Worm (Caenorhabditis elegans) whole organism, L4 larva: ENCODE results near the gene pgp-1.

ENCODE experiments used
- dmd-9 ChIP-seq: fragments of 200-800 bp; sonication (Bioruptor generic); IDR thresholded peaks from 2 replicates; pipeline ENCODE4 v1.3.6; 2022; ENCODE audit warnings: missing genetic modification reagents, missing genetic modification characterization, missing compliant biosample characterization
- dpl-1 ChIP-seq: fragments of 150-350 bp; optimal IDR thresholded peaks from 2 replicates; lab custom pipeline; 2014; ENCODE audit warnings: missing biosample characterization, missing genetic modification reagents, missing genetic modification characterization
- egl-27 ChIP-seq: sonication (generic microtip); optimal IDR thresholded peaks from 3 replicates; lab custom pipeline; 2017; ENCODE audit warnings: missing biosample characterization, missing genetic modification reagents, missing genetic modification characterization
- lim-7 ChIP-seq: fragments of 200-800 bp; sonication (Bioruptor generic); IDR thresholded peaks from 2 replicates; pipeline ENCODE4 v1.3.6; 2022; ENCODE audit warnings: missing genetic modification characterization, missing compliant biosample characterization
- lin-13 ChIP-seq: fragments of 150-350 bp; optimal IDR thresholded peaks from 2 replicates; lab custom pipeline; 2014; ENCODE audit warnings: missing biosample characterization, missing genetic modification reagents, missing genetic modification characterization
- lin-39 ChIP-seq: fragments of 150-350 bp; optimal IDR thresholded peaks from 2 replicates; lab custom pipeline; 2014; ENCODE audit warnings: missing biosample characterization, missing genetic modification reagents, missing genetic modification characterization
- lsy-2 ChIP-seq, 2 experiments: fragments of 150-350 bp in 1 of 2; sonication (generic microtip) in 1 of 2; optimal IDR thresholded peaks; 2 replicates each; lab custom pipeline; 2014 to 2017; ENCODE audit warnings: missing biosample characterization in 2 of 2, missing genetic modification characterization in 2 of 2
- nhr-11 ChIP-seq: fragments of 150-350 bp; optimal IDR thresholded peaks from 2 replicates; lab custom pipeline; 2014; ENCODE audit warnings: missing biosample characterization, missing genetic modification characterization
- nhr-41 ChIP-seq: fragments of 200-800 bp; sonication (Bioruptor generic); IDR thresholded peaks from 2 replicates; pipeline ENCODE4 v1.3.6; 2022; ENCODE audit warnings: missing genetic modification reagents, missing genetic modification characterization, missing compliant biosample characterization
- nhr-76 ChIP-seq: fragments of 150-350 bp; optimal IDR thresholded peaks from 2 replicates; lab custom pipeline; 2014; ENCODE audit warnings: missing biosample characterization, missing genetic modification characterization
- pha-4 ChIP-seq, 2 experiments: fragments of 150-350 bp in 1 of 2; fragments of 200-800 bp in 1 of 2; sonication (Bioruptor generic) in 1 of 2; IDR thresholded peaks in 1 of 2; optimal IDR thresholded peaks in 1 of 2; 2 replicates each; pipeline versions ENCODE4 v1.3.6 to Lab custom; 2014 to 2022; ENCODE audit warnings: missing genetic modification characterization in 2 of 2, missing genetic modification reagents in 2 of 2, missing biosample characterization in 1 of 2, missing compliant biosample characterization in 1 of 2
- zip-2 ChIP-seq: fragments of 150-350 bp; optimal IDR thresholded peaks from 2 replicates; lab custom pipeline; 2014; ENCODE audit warnings: missing biosample characterization, missing genetic modification characterization

- TF ChIP-seq egl-27, result no peak
- peak; percentile 14 for TF ChIP-seq dpl-1
- TF ChIP-seq pha-4 (GFP tag; IDR thresholded peaks at IDR 0.05; lab: Robert Waterston, UW), result no peak
- no peak for TF ChIP-seq pha-4 (tag; optimal IDR thresholded peaks at IDR 0.05; lab: Kevin White, UChicago)
- TF ChIP-seq nhr-11 (tag; lab: Kevin White, UChicago), result no peak
- no peak for TF ChIP-seq zip-2 (tag; lab: Kevin White, UChicago)
- TF ChIP-seq lin-39 (tag; lab: Kevin White, UChicago), result no peak
- no peak for TF ChIP-seq nhr-41
- TF ChIP-seq lin-13 (GFP tag; lab: Kevin White, UChicago), result no peak
- no peak for TF ChIP-seq dmd-9
- no peak for TF ChIP-seq lim-7 (GFP tag; lab: Robert Waterston, UW)
- TF ChIP-seq lsy-2 (tag; optimal IDR thresholded peaks at IDR 0.05; lab: Kevin White, UChicago), result peak in 1 of 2 experiments; percentile 36
- no peak for TF ChIP-seq nhr-76 (tag; lab: Kevin White, UChicago)
Observed at ce11 chrIV:12632430-12632829, 33.5 kb upstream of the pgp-1 start.
